Worm (Caenorhabditis elegans): ENCODE results near the gene F46B6.4.

The F46B6.4 gene

DNA sequence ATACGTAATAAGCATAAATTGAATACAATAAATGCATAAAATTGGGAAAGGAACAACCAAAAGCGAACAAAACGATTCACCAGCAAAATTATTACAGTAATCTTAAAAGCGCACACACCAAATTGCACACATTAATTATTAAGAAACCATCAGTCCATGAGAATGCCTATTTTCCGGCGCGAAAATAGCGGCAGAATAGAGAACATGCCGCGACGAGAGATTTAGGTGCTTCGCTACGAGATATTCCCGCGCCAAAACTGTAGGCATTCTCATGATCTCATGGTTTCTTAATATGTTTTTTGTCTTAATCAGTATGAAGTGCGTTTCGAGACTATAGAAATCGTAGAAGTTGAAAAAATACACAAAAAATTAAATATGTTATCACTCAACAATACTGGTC is 4.9 kb upstream of the F46B6.4 start:
- no peak for TF ChIP-seq F10B5.3 (tag; optimal IDR thresholded peaks at IDR 0.05)
- TF ChIP-seq ceh-28 (tag; optimal IDR thresholded peaks at IDR 0.05): no peak
- TF ChIP-seq D1046.2 (GFP tag; IDR thresholded peaks at IDR 0.05): no peak
- no peak for TF ChIP-seq nhr-76 (tag; optimal IDR thresholded peaks at IDR 0.05)
- no peak for TF ChIP-seq T26A8.4 (GFP tag; IDR thresholded peaks at IDR 0.05)
- no peak for TF ChIP-seq hlh-11 (tag; optimal IDR thresholded peaks at IDR 0.05)
- TF ChIP-seq unc-130 (GFP tag; optimal IDR thresholded peaks at IDR 0.05): no peak
- TF ChIP-seq daf-19 (GFP tag; conservative IDR thresholded peaks at IDR 0.05): no peak
- no peak for TF ChIP-seq hlh-30 (tag; optimal IDR thresholded peaks at IDR 0.05; ENCODE audit: insufficient read depth)
- TF ChIP-seq T20F7.1 (GFP tag; optimal IDR thresholded peaks at IDR 0.05): no peak
- no peak for TF ChIP-seq cey-2 (tag; optimal IDR thresholded peaks at IDR 0.05; ENCODE audit: borderline replicate concordance, insufficient read depth)
- no peak for TF ChIP-seq nhr-11 (tag; optimal IDR thresholded peaks at IDR 0.05)
- TF ChIP-seq nhr-102 (tag; optimal IDR thresholded peaks at IDR 0.05): no peak
- no peak for TF ChIP-seq egl-27 (tag; optimal IDR thresholded peaks at IDR 0.05)
- no peak for TF ChIP-seq mep-1 (tag; optimal IDR thresholded peaks at IDR 0.05)

DNA sequence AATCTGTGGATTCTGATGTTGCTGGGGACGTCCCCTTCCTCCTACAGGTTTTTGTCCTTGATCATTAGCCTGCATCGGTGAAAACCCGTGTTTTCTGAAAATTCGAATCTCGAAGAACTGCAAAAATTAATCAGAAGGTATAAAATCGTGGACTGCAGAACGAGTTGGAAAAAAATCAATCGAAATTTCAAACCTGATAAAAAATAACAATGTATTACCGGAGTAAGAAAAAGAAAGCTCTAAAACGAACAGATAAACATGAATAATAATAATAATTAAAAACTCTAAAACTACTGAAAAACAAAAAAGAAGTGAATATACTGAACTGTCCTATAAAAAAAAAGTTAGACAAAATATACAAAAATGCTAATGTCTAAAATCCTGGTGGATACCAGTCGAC is 3.7 kb upstream of the F46B6.4 start, which contains the start of gene F46B6.5:
Gene F46B6.5, minus strand, starts transcription at position 101 of the 400 bp plus-strand sequence.
- TF ChIP-seq ceh-28 (tag; optimal IDR thresholded peaks at IDR 0.05): no peak
- TF ChIP-seq T26A8.4 (GFP tag; IDR thresholded peaks at IDR 0.05): no peak
- TF ChIP-seq ces-1 (GFP tag; optimal IDR thresholded peaks at IDR 0.05): no peak
- TF ChIP-seq lin-1 (GFP tag; IDR thresholded peaks at IDR 0.05): no peak
- TF ChIP-seq zfp-2 (tag; optimal IDR thresholded peaks at IDR 0.05): no peak
- no peak for TF ChIP-seq rbr-2 (tag; optimal IDR thresholded peaks at IDR 0.05)
- TF ChIP-seq unc-62 (GFP tag; optimal IDR thresholded peaks at IDR 0.05 in 1 of 2): no peak
- TF ChIP-seq unc-62 (tag; optimal IDR thresholded peaks at IDR 0.05): no peak
- TF ChIP-seq daf-19 (GFP tag; conservative IDR thresholded peaks at IDR 0.05): no peak
- TF ChIP-seq zag-1 (tag; optimal IDR thresholded peaks at IDR 0.05): no peak
- TF ChIP-seq duxl-1 (tag; optimal IDR thresholded peaks at IDR 0.05; ENCODE audit: poor library complexity): no peak
- TF ChIP-seq mxl-2 (GFP tag; conservative IDR thresholded peaks at IDR 0.05): no peak
- TF ChIP-seq ztf-11 (tag; optimal IDR thresholded peaks at IDR 0.05): no peak
- no peak for TF ChIP-seq lin-29 (GFP tag; IDR thresholded peaks at IDR 0.05)
- TF ChIP-seq nhr-102 (tag; optimal IDR thresholded peaks at IDR 0.05): no peak
- TF ChIP-seq zip-2 (tag; optimal IDR thresholded peaks at IDR 0.05): no peak
- no peak for TF ChIP-seq hmg-1.1 (GFP tag; IDR thresholded peaks at IDR 0.05)
- no peak for TF ChIP-seq lin-13 (GFP tag; optimal IDR thresholded peaks at IDR 0.05)
- no peak for TF ChIP-seq attf-4 (tag; optimal IDR thresholded peaks at IDR 0.05)
- no peak for TF ChIP-seq lir-3 (tag; optimal IDR thresholded peaks at IDR 0.05)
- TF ChIP-seq sdz-12 (GFP tag; optimal IDR thresholded peaks at IDR 0.05): no peak

- TF ChIP-seq duxl-1 (tag; optimal IDR thresholded peaks at IDR 0.05; ENCODE audit: poor library complexity) (no peak), zip-2 (tag; optimal IDR thresholded peaks at IDR 0.05) (no peak), rbr-2 (tag; optimal IDR thresholded peaks at IDR 0.05) (no peak), pqm-1 (tag; optimal IDR thresholded peaks at IDR 0.05) (no peak), unc-62 (GFP tag; optimal IDR thresholded peaks at IDR 0.05 in 1 of 2) (peak in 1 of 2 experiments; percentile 91), unc-62 (tag; optimal IDR thresholded peaks at IDR 0.05) (no peak)
These were observed 2.7 kb upstream of the F46B6.4 start for ce11 chrV:9782045-9782444.

DNA sequence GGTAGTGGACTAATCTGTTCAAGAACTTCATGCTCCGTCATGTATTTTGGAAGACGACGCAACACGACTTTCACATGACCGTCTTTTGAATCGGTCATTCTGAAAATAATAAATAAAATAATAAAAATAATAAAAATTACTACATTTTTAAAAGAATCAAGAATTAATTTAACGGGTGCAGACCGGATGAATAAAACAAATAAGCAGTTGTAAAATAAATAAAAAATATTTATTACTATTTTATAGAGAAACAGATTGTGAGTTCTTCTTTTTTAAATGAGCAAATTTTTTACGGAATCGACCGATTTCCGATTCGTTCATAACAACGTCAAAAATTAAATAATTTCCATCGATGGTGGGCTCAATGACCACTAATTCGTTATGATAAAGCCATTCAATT is 1.7 kb downstream of the F46B6.4 start, which contains the start of gene smg-4:
Gene smg-4, minus strand, starts transcription at position 101 of the 400 bp plus-strand sequence.
- TF ChIP-seq dmd-9 (GFP tag; IDR thresholded peaks at IDR 0.05) (no peak), spr-1 (tag; optimal IDR thresholded peaks at IDR 0.05) (no peak), Y105C5A.15 (GFP tag; IDR thresholded peaks at IDR 0.05) (no peak), nhr-76 (tag; optimal IDR thresholded peaks at IDR 0.05) (no peak), daf-19 (GFP tag; conservative IDR thresholded peaks at IDR 0.05) (no peak), F37D6.2 (tag; optimal IDR thresholded peaks at IDR 0.05) (no peak)
